Fruit fly (Drosophila melanogaster) whole organism, pupa: ENCODE data around the gene Snm1.
A peak's percentile ranks its signal among the peaks of the same experiment; 100 is the strongest.

Experiments used
- CG10348 ChIP-seq: fragments of 200-800 bp; sonication (Bioruptor generic); IDR thresholded peaks from 2 replicates; pipeline ENCODE4 v1.3.6; 2022; ENCODE audit warnings: missing biosample characterization, missing genetic modification characterization
- CG12605 ChIP-seq: fragments of 200-800 bp; sonication (Bioruptor generic); IDR thresholded peaks from 2 replicates; pipeline ENCODE4 v1.3.6; 2022; ENCODE audit warnings: missing biosample characterization, missing genetic modification characterization
- CG13204 ChIP-seq: fragments of 200-800 bp; sonication (Bioruptor generic); optimal IDR thresholded peaks from 2 replicates; lab custom pipeline; 2018; ENCODE audit warnings: missing biosample characterization, mild to moderate bottlenecking, missing genetic modification characterization, moderate library complexity
- CG14655 ChIP-seq: fragments of 200-800 bp; sonication (Bioruptor generic); optimal IDR thresholded peaks from 3 replicates; lab custom pipeline; 2017; ENCODE audit warnings: mild to moderate bottlenecking, missing biosample characterization, missing genetic modification reagents, missing genetic modification characterization
- CG15710 ChIP-seq: fragments of 200-800 bp; sonication (Bioruptor generic); optimal IDR thresholded peaks from 2 replicates; lab custom pipeline; 2018; ENCODE audit warnings: missing biosample characterization, mild to moderate bottlenecking, missing genetic modification characterization, moderate library complexity
- CG17806 ChIP-seq: fragments of 200-800 bp; sonication (Bioruptor generic); optimal IDR thresholded peaks from 2 replicates; lab custom pipeline; 2018; ENCODE audit warnings: missing biosample characterization, mild to moderate bottlenecking, missing genetic modification characterization, moderate library complexity
- CG32121 ChIP-seq: fragments of 200-800 bp; sonication (Bioruptor generic); IDR thresholded peaks from 2 replicates; pipeline ENCODE4 v1.3.6; 2022; ENCODE audit warnings: missing biosample characterization, missing genetic modification characterization
- CG34367 ChIP-seq: fragments of 200-800 bp; sonication (Bioruptor generic); optimal IDR thresholded peaks from 2 replicates; lab custom pipeline; 2018; ENCODE audit warnings: missing biosample characterization, mild to moderate bottlenecking, missing genetic modification characterization
- CG4496 ChIP-seq: fragments of 200-800 bp; sonication (Bioruptor generic); IDR thresholded peaks from 3 replicates; pipeline ENCODE4 v1.3.6; 2022; ENCODE audit warnings: missing biosample characterization, missing genetic modification characterization
- CG8159 ChIP-seq: fragments of 200-800 bp; sonication (Bioruptor generic); optimal IDR thresholded peaks from 3 replicates; lab custom pipeline; 2018; ENCODE audit warnings: missing biosample characterization, mild to moderate bottlenecking, missing genetic modification characterization, moderate library complexity
- CG8301 ChIP-seq: fragments of 200-800 bp; sonication (Bioruptor generic); optimal IDR thresholded peaks from 2 replicates; lab custom pipeline; 2018; ENCODE audit warnings: missing biosample characterization, mild to moderate bottlenecking, missing genetic modification characterization
- CG9948 ChIP-seq: fragments of 200-800 bp; sonication (Bioruptor generic); optimal IDR thresholded peaks from 2 replicates; lab custom pipeline; 2018; ENCODE audit warnings: missing biosample characterization, mild to moderate bottlenecking, missing genetic modification characterization, moderate library complexity
- D1 ChIP-seq: fragments of 200-800 bp; sonication (Bioruptor generic); optimal IDR thresholded peaks from 2 replicates; lab custom pipeline; 2018; ENCODE audit warnings: missing biosample characterization, mild to moderate bottlenecking, missing genetic modification characterization, moderate library complexity
- EcR ChIP-seq: fragments of 200-800 bp; sonication (Bioruptor generic); optimal IDR thresholded peaks from 3 replicates; lab custom pipeline; 2019; ENCODE audit warnings: missing biosample characterization, missing genetic modification characterization, mild to moderate bottlenecking, moderate library complexity, missing genetic modification reagents
- Ets98B ChIP-seq: fragments of 200-800 bp; sonication (Bioruptor generic); IDR thresholded peaks from 2 replicates; pipeline ENCODE4 v1.3.6; 2022; ENCODE audit warnings: missing biosample characterization, missing genetic modification characterization
- Pif1A ChIP-seq: fragments of 200-800 bp; sonication (Bioruptor generic); optimal IDR thresholded peaks from 3 replicates; lab custom pipeline; 2016; ENCODE audit warnings: missing biosample characterization, missing genetic modification characterization
- Pif1B ChIP-seq: fragments of 200-800 bp; sonication (Bioruptor generic); optimal IDR thresholded peaks from 3 replicates; lab custom pipeline; 2016; ENCODE audit warnings: missing biosample characterization, missing genetic modification characterization
- Snoo ChIP-seq: fragments of 200-800 bp; sonication (Bioruptor generic); optimal IDR thresholded peaks from 3 replicates; lab custom pipeline; 2017; ENCODE audit warnings: missing biosample characterization, mild to moderate bottlenecking, missing genetic modification characterization, inconsistent platforms
- fd96Ca ChIP-seq: fragments of 200-800 bp; sonication (Bioruptor generic); IDR thresholded peaks from 3 replicates; pipeline ENCODE4 v1.3.6; 2022; ENCODE audit warnings: missing biosample characterization, missing genetic modification characterization
- gl ChIP-seq: fragments of 200-800 bp; sonication (Bioruptor generic); optimal IDR thresholded peaks from 2 replicates; lab custom pipeline; 2018; ENCODE audit warnings: missing biosample characterization, mild to moderate bottlenecking, missing genetic modification characterization
- rn ChIP-seq: fragments of 200-800 bp; sonication (Bioruptor generic); IDR thresholded peaks from 2 replicates; pipeline ENCODE4 v1.3.6; 2022; ENCODE audit warnings: missing biosample characterization, missing genetic modification characterization

Gene Snm1

dm6 chr3R:5554852-5555251 is at the start of gene Snm1:
TSS of gene Snm1 (plus strand) at chr3R:5555084.
- TF ChIP-seq Pif1A = no peak
- TF ChIP-seq CG4496 (GFP tag; lab: Robert Waterston, UW) = 0 out of 3 replicates have a peak, but pooled peaks have one; percentile 21

- no peak for TF ChIP-seq Pif1B (GFP tag; lab: Kevin White, UChicago)
- no peak for TF ChIP-seq EcR (GFP tag; lab: Kevin White, UChicago)
- no peak for TF ChIP-seq CG9948 (tag; lab: Kevin White, UChicago)
- TF ChIP-seq CG4496 (GFP tag; lab: Robert Waterston, UW) = no peak
- TF ChIP-seq gl = no peak
- no peak for TF ChIP-seq CG14655 (GFP tag; lab: Kevin White, UChicago)
- no peak for TF ChIP-seq CG8159 (tag; lab: Kevin White, UChicago)
- no peak for TF ChIP-seq Pif1A
- no peak for TF ChIP-seq CG8301
- TF ChIP-seq D1 (tag; lab: Kevin White, UChicago) = no peak
- TF ChIP-seq CG12605 (GFP tag; lab: Robert Waterston, UW) = no peak
- no peak for TF ChIP-seq CG17806
- no peak for TF ChIP-seq CG32121
- TF ChIP-seq CG15710 (tag; lab: Kevin White, UChicago) = no peak
- TF ChIP-seq CG34367 (tag; lab: Kevin White, UChicago) = no peak
These were observed 40.1 kb upstream of the Snm1 start for dm6 chr3R:5514759-5515158.

dm6 chr3R:5516582-5517001 is 38.3 kb upstream of the Snm1 start:
- no peak for TF ChIP-seq Pif1A
- TF ChIP-seq gl = no peak
- TF ChIP-seq CG8301 = no peak
- no peak for TF ChIP-seq Pif1B (GFP tag; lab: Kevin White, UChicago)
- no peak for TF ChIP-seq Snoo (tag; lab: Kevin White, UChicago)
- no peak for TF ChIP-seq CG13204 (GFP tag; lab: Kevin White, UChicago)
- TF ChIP-seq CG17806 = no peak
- TF ChIP-seq Ets98B (GFP tag; lab: Robert Waterston, UW) = no peak
- no peak for TF ChIP-seq CG32121
- no peak for TF ChIP-seq CG14655 (GFP tag; lab: Kevin White, UChicago)
- no peak for TF ChIP-seq CG10348 (GFP tag; lab: Robert Waterston, UW)
- no peak for TF ChIP-seq CG15710 (tag; lab: Kevin White, UChicago)
- no peak for TF ChIP-seq CG8159 (tag; lab: Kevin White, UChicago)
- no peak for TF ChIP-seq D1 (tag; lab: Kevin White, UChicago)
- no peak for TF ChIP-seq EcR (GFP tag; lab: Kevin White, UChicago)
- no peak for TF ChIP-seq rn (GFP tag; lab: Robert Waterston, UW)
- no peak for TF ChIP-seq CG12605 (GFP tag; lab: Robert Waterston, UW)

- TF ChIP-seq Pif1B (GFP tag; lab: Kevin White, UChicago) (no peak), Ets98B (GFP tag; lab: Robert Waterston, UW) (peak; percentile 28; the same call in 1 of the 2 replicates), D1 (tag; lab: Kevin White, UChicago) (no peak), CG13204 (GFP tag; lab: Kevin White, UChicago) (peak; percentile 94), CG34367 (tag; lab: Kevin White, UChicago) (no peak), CG17806 (no peak), EcR (GFP tag; lab: Kevin White, UChicago) (peak; percentile 7), Snoo (tag; lab: Kevin White, UChicago) (no peak), rn (GFP tag; lab: Robert Waterston, UW) (no peak), CG14655 (GFP tag; lab: Kevin White, UChicago) (no peak), CG10348 (GFP tag; lab: Robert Waterston, UW) (no peak), fd96Ca (peak; percentile 32; the same call in 1 of the 3 replicates), CG9948 (tag; lab: Kevin White, UChicago) (no peak), gl (no peak), Pif1A (no peak), CG12605 (GFP tag; lab: Robert Waterston, UW) (no peak), CG4496 (GFP tag; lab: Robert Waterston, UW) (peak; percentile 49; the same call in 2 of the 3 replicates), CG32121 (peak; percentile 44; the same call in 1 of the 2 replicates), CG15710 (tag; lab: Kevin White, UChicago) (no peak), CG8159 (tag; lab: Kevin White, UChicago) (no peak), CG8301 (no peak)
These were observed 37.6 kb upstream of the Snm1 start, which contains the start of gene Itpr for dm6 chr3R:5517002-5517875. TSS of gene Itpr (plus strand) at chr3R:5517117.

- peak; percentile 76 for TF ChIP-seq EcR (GFP tag; lab: Kevin White, UChicago)
- TF ChIP-seq Pif1A = no peak
These were observed 37.0 kb upstream of the Snm1 start for dm6 chr3R:5517876-5518211.

- TF ChIP-seq Pif1A (peak; percentile 73), CG12605 (GFP tag; lab: Robert Waterston, UW) (no peak), fd96Ca (peak; percentile 71; the same call in 2 of the 3 replicates), EcR (GFP tag; lab: Kevin White, UChicago) (no peak), CG9948 (tag; lab: Kevin White, UChicago) (peak; percentile 58), CG32121 (peak; percentile 57; the same call in 1 of the 2 replicates), Ets98B (GFP tag; lab: Robert Waterston, UW) (peak; percentile 72), CG17806 (peak; percentile 60), D1 (tag; lab: Kevin White, UChicago) (peak; percentile 1), gl (peak; percentile 10), CG14655 (GFP tag; lab: Kevin White, UChicago) (peak; percentile 74), CG34367 (tag; lab: Kevin White, UChicago) (peak; percentile 34), CG8159 (tag; lab: Kevin White, UChicago) (peak; percentile 65), CG10348 (GFP tag; lab: Robert Waterston, UW) (no peak), CG15710 (tag; lab: Kevin White, UChicago) (peak; percentile 52), rn (GFP tag; lab: Robert Waterston, UW) (no peak), CG8301 (peak; percentile 61), Snoo (tag; lab: Kevin White, UChicago) (peak; percentile 75), CG13204 (GFP tag; lab: Kevin White, UChicago) (peak; percentile 47), Pif1B (GFP tag; lab: Kevin White, UChicago) (peak; percentile 61), CG4496 (GFP tag; lab: Robert Waterston, UW) (peak; percentile 64; the same call in 1 of the 3 replicates)
These were observed 36.3 kb upstream of the Snm1 start for dm6 chr3R:5518627-5519026.
